Worm (Caenorhabditis elegans) whole organism, young adult: ENCODE results near the gene serp-1.2.

Experiments used
- B0035.1 ChIP-seq: sonication (generic microtip); optimal IDR thresholded peaks from 2 replicates; lab custom pipeline; 2016; ENCODE audit warnings: missing genetic modification characterization, mild to moderate bottlenecking, missing compliant biosample characterization, missing genotype, missing genetic modification reagents
- B0261.1 ChIP-seq: sonication (generic microtip); optimal IDR thresholded peaks from 2 replicates; lab custom pipeline; 2016; ENCODE audit warnings: mild to moderate bottlenecking, missing genetic modification characterization, moderate library complexity, missing compliant biosample characterization
- B0336.3 ChIP-seq: fragments of 200-800 bp; sonication (Bioruptor generic); IDR thresholded peaks from 2 replicates; pipeline ENCODE4 v1.3.6; 2022; ENCODE audit warnings: missing genetic modification characterization, missing compliant biosample characterization
- D2030.7 ChIP-seq: fragments of 200-800 bp; sonication (Bioruptor generic); IDR thresholded peaks from 2 replicates; pipeline ENCODE4 v1.3.6; 2022; ENCODE audit warnings: missing genetic modification reagents, missing genetic modification characterization, missing compliant biosample characterization
- F22D6.2 ChIP-seq: sonication (generic microtip); optimal IDR thresholded peaks from 2 replicates; lab custom pipeline; 2016; ENCODE audit warnings: mild to moderate bottlenecking, missing genetic modification characterization, missing compliant biosample characterization
- F33H1.4 ChIP-seq: fragments of 200-800 bp; sonication (Bioruptor generic); IDR thresholded peaks from 2 replicates; pipeline ENCODE4 v1.3.6; 2022; ENCODE audit warnings: missing genetic modification reagents, missing genetic modification characterization, missing compliant biosample characterization
- F37B4.10 ChIP-seq: fragments of 200-800 bp; sonication (Bioruptor generic); IDR thresholded peaks from 2 replicates; pipeline ENCODE4 v1.3.6; 2022; ENCODE audit warnings: missing genetic modification characterization, missing compliant biosample characterization
- F39B2.1 ChIP-seq: fragments of 200-800 bp; sonication (Bioruptor generic); IDR thresholded peaks from 2 replicates; pipeline ENCODE4 v1.3.6; 2022; ENCODE audit warnings: missing genetic modification reagents, missing genetic modification characterization, missing compliant biosample characterization
- F57C9.4 ChIP-seq: sonication (generic microtip); optimal IDR thresholded peaks from 2 replicates; lab custom pipeline; 2017; ENCODE audit warnings: mild to moderate bottlenecking, missing genetic modification characterization, missing compliant biosample characterization
- K11D2.4 ChIP-seq: fragments of 200-800 bp; sonication (Bioruptor generic); IDR thresholded peaks from 2 replicates; pipeline ENCODE4 v1.3.6; 2022; ENCODE audit warnings: missing genetic modification reagents, missing genetic modification characterization, missing compliant biosample characterization
- Y67H2A.10 ChIP-seq: fragments of 200-800 bp; sonication (Bioruptor generic); conservative IDR thresholded peaks from 2 replicates; pipeline ENCODE4 v1.3.6; 2022; ENCODE audit warnings: missing genetic modification reagents, missing genetic modification characterization, missing compliant biosample characterization
- ZK185.1 ChIP-seq: sonication (generic microtip); optimal IDR thresholded peaks from 2 replicates; lab custom pipeline; 2016; ENCODE audit warnings: mild to moderate bottlenecking, missing genetic modification characterization, missing compliant biosample characterization; ENCODE audit not compliant: poor library complexity, severe bottlenecking
- aptf-3 ChIP-seq: fragments of 200-800 bp; sonication (Bioruptor generic); IDR thresholded peaks from 2 replicates; pipeline ENCODE4 v1.3.6; 2022; ENCODE audit warnings: missing genetic modification characterization, missing compliant biosample characterization
- attf-6 ChIP-seq: fragments of 200-800 bp; sonication (Bioruptor generic); IDR thresholded peaks from 2 replicates; pipeline ENCODE4 v1.3.6; 2022; ENCODE audit warnings: missing genetic modification reagents, missing genetic modification characterization, missing compliant biosample characterization
- cebp-1 ChIP-seq, 2 experiments: fragments of 200-800 bp in 1 of 2; sonication (Bioruptor generic) in 1 of 2; sonication (generic microtip) in 1 of 2; IDR thresholded peaks in 1 of 2; optimal IDR thresholded peaks in 1 of 2; 2 replicates each; pipeline versions ENCODE4 v1.3.6 to Lab custom; 2017 to 2022; ENCODE audit warnings: missing compliant biosample characterization in 2 of 2, missing genetic modification characterization in 2 of 2, mild to moderate bottlenecking in 1 of 2, missing genetic modification reagents in 1 of 2, moderate library complexity in 1 of 2
- ceh-79 ChIP-seq: sonication (generic microtip); optimal IDR thresholded peaks from 2 replicates; lab custom pipeline; 2017; ENCODE audit warnings: mild to moderate bottlenecking, missing genetic modification characterization, missing compliant biosample characterization
- chd-7 ChIP-seq: sonication (generic microtip); optimal IDR thresholded peaks from 2 replicates; lab custom pipeline; 2016; ENCODE audit warnings: mild to moderate bottlenecking, missing genetic modification characterization, moderate library complexity, missing compliant biosample characterization
- dpff-1 ChIP-seq: sonication (generic microtip); optimal IDR thresholded peaks from 2 replicates; lab custom pipeline; 2017; ENCODE audit warnings: mild to moderate bottlenecking, missing genetic modification characterization, missing compliant biosample characterization
- dpl-1 ChIP-seq: fragments of 150-350 bp; optimal IDR thresholded peaks from 2 replicates; lab custom pipeline; 2014; ENCODE audit warnings: missing biosample characterization, missing genetic modification reagents, missing genetic modification characterization
- ets-4 ChIP-seq: fragments of 200-800 bp; sonication (Bioruptor generic); optimal IDR thresholded peaks from 2 replicates; lab custom pipeline; 2018; ENCODE audit warnings: mild to moderate bottlenecking, missing genetic modification characterization, missing compliant biosample characterization
- hlh-26 ChIP-seq: fragments of 200-800 bp; sonication (Bioruptor generic); conservative IDR thresholded peaks from 2 replicates; pipeline ENCODE4 v1.3.6; 2022; ENCODE audit warnings: missing genetic modification reagents, missing genetic modification characterization, missing compliant biosample characterization
- hrde-1 ChIP-seq: sonication (generic microtip); optimal IDR thresholded peaks from 2 replicates; lab custom pipeline; 2016; ENCODE audit warnings: missing genetic modification characterization, mild to moderate bottlenecking, missing compliant biosample characterization, moderate library complexity, missing genotype, missing genetic modification reagents, borderline replicate concordance
- let-526 ChIP-seq: fragments of 200-800 bp; sonication (Bioruptor generic); IDR thresholded peaks from 2 replicates; pipeline ENCODE4 v1.3.6; 2022; ENCODE audit warnings: missing genetic modification reagents, missing genetic modification characterization, missing compliant biosample characterization
- let-607 ChIP-seq, 2 experiments: fragments of 200-800 bp in 1 of 2; sonication (Bioruptor generic) in 1 of 2; sonication (generic microtip) in 1 of 2; optimal IDR thresholded peaks; 2 replicates each; lab custom pipeline; 2016 to 2018; ENCODE audit warnings: mild to moderate bottlenecking in 2 of 2, missing compliant biosample characterization in 2 of 2, missing genetic modification characterization in 2 of 2, moderate library complexity in 2 of 2, missing genotype in 1 of 2
- lin-26 ChIP-seq: fragments of 200-800 bp; sonication (Bioruptor generic); IDR thresholded peaks from 2 replicates; pipeline ENCODE4 v1.3.6; 2022; ENCODE audit warnings: missing genetic modification reagents, missing genetic modification characterization, missing compliant biosample characterization
- lir-1 ChIP-seq: fragments of 200-800 bp; sonication (Bioruptor generic); conservative IDR thresholded peaks from 2 replicates; pipeline ENCODE4 v1.3.6; 2022; ENCODE audit warnings: missing genetic modification reagents, missing genetic modification characterization, missing compliant biosample characterization
- mel-28 ChIP-seq: sonication (generic microtip); optimal IDR thresholded peaks from 2 replicates; lab custom pipeline; 2016; ENCODE audit warnings: borderline replicate concordance, mild to moderate bottlenecking, missing genetic modification characterization, missing compliant biosample characterization
- nfya-1 ChIP-seq: sonication (generic microtip); optimal IDR thresholded peaks from 2 replicates; lab custom pipeline; 2017; ENCODE audit warnings: antibody characterized with exemption, missing compliant biosample characterization, missing genetic modification characterization, borderline replicate concordance; ENCODE audit not compliant: insufficient read depth
- nfya-2 ChIP-seq: fragments of 200-800 bp; sonication (Bioruptor generic); IDR thresholded peaks from 2 replicates; pipeline ENCODE4 v1.3.6; 2022; ENCODE audit warnings: missing genetic modification reagents, missing genetic modification characterization, missing compliant biosample characterization
- nhr-80 ChIP-seq: sonication (generic microtip); optimal IDR thresholded peaks from 2 replicates; lab custom pipeline; 2016; ENCODE audit warnings: missing genetic modification characterization, missing compliant biosample characterization
- nhr-90 ChIP-seq: sonication (generic microtip); optimal IDR thresholded peaks from 2 replicates; lab custom pipeline; 2016; ENCODE audit warnings: missing genotype, mild to moderate bottlenecking, missing genetic modification characterization, missing compliant biosample characterization
- pha-4 ChIP-seq: fragments of 150-350 bp; sonication (generic microtip); optimal IDR thresholded peaks from 2 replicates; lab custom pipeline; 2014; ENCODE audit warnings: missing biosample characterization, missing genetic modification reagents, missing genetic modification characterization
- rcor-1 ChIP-seq: fragments of 200-800 bp; sonication (Bioruptor generic); IDR thresholded peaks from 2 replicates; pipeline ENCODE4 v1.3.6; 2022; ENCODE audit warnings: missing genetic modification reagents, missing genetic modification characterization, missing compliant biosample characterization
- sea-2 ChIP-seq: fragments of 200-800 bp; sonication (Bioruptor generic); IDR thresholded peaks from 2 replicates; pipeline ENCODE4 v1.3.6; 2022; ENCODE audit warnings: missing genetic modification characterization, missing compliant biosample characterization
- snpc-1.1 ChIP-seq: sonication (generic microtip); optimal IDR thresholded peaks from 2 replicates; lab custom pipeline; 2017; ENCODE audit warnings: missing genetic modification characterization, mild to moderate bottlenecking, missing compliant biosample characterization, antibody characterized with exemption, moderate library complexity, missing genotype, missing genetic modification reagents; ENCODE audit not compliant: insufficient read depth
- snpc-4 ChIP-seq, 5 experiments: fragments of 150-350 bp in 1 of 5; sonication (generic microtip) in 4 of 5; optimal IDR thresholded peaks; 2 replicates each; lab custom pipeline; 2014 to 2018; ENCODE audit warnings: missing genetic modification characterization in 5 of 5, missing biosample characterization in 3 of 5, antibody characterized with exemption in 2 of 5, mild to moderate bottlenecking in 2 of 5, missing compliant biosample characterization in 2 of 5, missing genotype in 2 of 5, moderate library complexity in 2 of 5, missing genetic modification reagents in 1 of 5
- tlf-1 ChIP-seq: fragments of 200-800 bp; sonication (Bioruptor generic); optimal IDR thresholded peaks from 2 replicates; lab custom pipeline; 2018; ENCODE audit warnings: mild to moderate bottlenecking, missing genetic modification characterization, missing compliant biosample characterization
- unc-62 ChIP-seq: fragments of 150-350 bp; optimal IDR thresholded peaks from 2 replicates; lab custom pipeline; 2014; ENCODE audit warnings: missing biosample characterization, missing genetic modification reagents, missing genetic modification characterization
- ztf-25 ChIP-seq: fragments of 200-800 bp; sonication (Bioruptor generic); IDR thresholded peaks from 2 replicates; pipeline ENCODE4 v1.3.6; 2022; ENCODE audit warnings: missing genetic modification reagents, missing genetic modification characterization, missing compliant biosample characterization
- ztf-6 ChIP-seq: fragments of 200-800 bp; sonication (Bioruptor generic); IDR thresholded peaks from 2 replicates; pipeline ENCODE4 v1.3.6; 2022; ENCODE audit warnings: missing genetic modification reagents, missing genetic modification characterization, missing compliant biosample characterization

serp-1.2 gene

ce11 chrIV:8234088-8234496 is 8.6 kb downstream of the serp-1.2 start:
- TF ChIP-seq chd-7 (no peak), lin-26 (GFP tag; lab: Robert Waterston, UW) (0 out of 2 replicates have a peak, but pooled peaks have one; percentile 15), D2030.7 (no peak), ztf-25 (GFP tag; lab: Robert Waterston, UW) (no peak), sea-2 (GFP tag; lab: Robert Waterston, UW) (no peak), ztf-6 (GFP tag; lab: Robert Waterston, UW) (no peak), cebp-1 (GFP tag; IDR thresholded peaks at IDR 0.05; lab: Robert Waterston, UW) (no peak), cebp-1 (tag; optimal IDR thresholded peaks at IDR 0.05; lab: Kevin White, UChicago) (peak; percentile 12), nhr-80 (tag; lab: Kevin White, UChicago) (peak; percentile 43)
- TF ChIP-seq, all 124 proteins: peak for 3

- TF ChIP-seq Y67H2A.10 (GFP tag; lab: Robert Waterston, UW) (no peak), F57C9.4 (tag; lab: Kevin White, UChicago) (no peak), F37B4.10 (GFP tag; lab: Robert Waterston, UW) (no peak), aptf-3 (GFP tag; lab: Robert Waterston, UW) (no peak), D2030.7 (no peak), ets-4 (no peak), F22D6.2 (tag; lab: Kevin White, UChicago) (no peak), snpc-1.1 (tag; lab: Kevin White, UChicago) (no peak), rcor-1 (GFP tag; lab: Robert Waterston, UW) (no peak), mel-28 (no peak), cebp-1 (GFP tag; IDR thresholded peaks at IDR 0.05; lab: Robert Waterston, UW) (no peak), cebp-1 (tag; optimal IDR thresholded peaks at IDR 0.05; lab: Kevin White, UChicago) (no peak), nfya-1 (tag; lab: Kevin White, UChicago) (no peak), F39B2.1 (GFP tag; lab: Robert Waterston, UW) (no peak), pha-4 (tag; lab: Kevin White, UChicago) (no peak), unc-62 (GFP tag; lab: Kevin White, UChicago) (no peak), attf-6 (GFP tag; lab: Robert Waterston, UW) (no peak), snpc-4 (GFP tag; optimal IDR thresholded peaks at IDR 0.05; lab: Kevin White, UChicago) (no peak), snpc-4 (tag; optimal IDR thresholded peaks at IDR 0.05; lab: Kevin White, UChicago) (no peak), lir-1 (no peak)
- TF ChIP-seq, all 124 proteins: peak for 0
Observed at ce11 chrIV:8235114-8235686, 9.7 kb downstream of the serp-1.2 start.

- TF ChIP-seq ZK185.1 (no peak), B0035.1 (tag; lab: Kevin White, UChicago) (no peak), let-526 (no peak), B0336.3 (GFP tag; lab: Robert Waterston, UW) (no peak), dpl-1 (no peak), hlh-26 (GFP tag; lab: Robert Waterston, UW) (no peak), hrde-1 (no peak), tlf-1 (no peak), nfya-2 (no peak), let-607 (tag; optimal IDR thresholded peaks at IDR 0.05; lab: Kevin White, UChicago) (no peak), dpff-1 (tag; lab: Kevin White, UChicago) (no peak), F33H1.4 (no peak), unc-62 (GFP tag; lab: Kevin White, UChicago) (no peak), F57C9.4 (tag; lab: Kevin White, UChicago) (no peak), cebp-1 (GFP tag; IDR thresholded peaks at IDR 0.05; lab: Robert Waterston, UW) (no peak), cebp-1 (tag; optimal IDR thresholded peaks at IDR 0.05; lab: Kevin White, UChicago) (no peak), ceh-79 (tag; lab: Kevin White, UChicago) (no peak), nhr-90 (tag; lab: Kevin White, UChicago) (no peak), K11D2.4 (GFP tag; lab: Robert Waterston, UW) (no peak), B0261.1 (tag; lab: Kevin White, UChicago) (no peak)
Observed at ce11 chrIV:8236502-8236901, 11.0 kb downstream of the serp-1.2 start, which contains the start of gene nhr-66. TSS of gene nhr-66 (minus strand) at chrIV:8236602.
